Worm (Caenorhabditis elegans) whole organism, young adult: ENCODE data around the gene C53A5.17.

Experiments
- F57C9.4 ChIP-seq: sonication (generic microtip); optimal IDR thresholded peaks from 2 replicates; lab custom pipeline; 2017; ENCODE audit warnings: mild to moderate bottlenecking, missing genetic modification characterization, missing compliant biosample characterization
- Y53G8AR.9 ChIP-seq: fragments of 200-800 bp; sonication (Bioruptor generic); conservative IDR thresholded peaks from 2 replicates; pipeline ENCODE4 v1.3.6; 2022; ENCODE audit warnings: missing genetic modification reagents, missing genetic modification characterization, missing compliant biosample characterization
- him-1 ChIP-seq: sonication (generic microtip); optimal IDR thresholded peaks from 2 replicates; lab custom pipeline; 2016; ENCODE audit warnings: missing genotype, missing genetic modification reagents, missing genetic modification characterization, missing compliant biosample characterization
- nhr-80 ChIP-seq: sonication (generic microtip); optimal IDR thresholded peaks from 2 replicates; lab custom pipeline; 2016; ENCODE audit warnings: missing genetic modification characterization, missing compliant biosample characterization

DNA sequence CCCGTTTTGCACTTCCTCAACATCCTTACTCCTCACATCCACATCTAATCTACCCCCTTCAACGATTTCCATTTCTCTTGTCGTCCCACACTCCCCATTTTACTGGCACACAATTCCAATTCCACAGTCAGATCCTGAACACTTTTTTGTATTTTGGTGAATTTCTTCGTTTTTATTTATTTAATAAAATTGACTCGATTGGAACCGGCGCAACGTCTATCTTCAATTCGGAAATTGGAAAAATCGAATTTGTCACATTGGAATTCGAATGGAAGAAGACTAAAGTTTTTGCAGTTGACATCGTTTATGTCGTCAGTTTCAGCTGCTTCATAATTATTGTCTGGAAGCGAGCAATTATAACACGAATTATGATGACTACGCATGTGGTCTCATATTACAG is 6.3 kb upstream of the C53A5.17 start:
- TF ChIP-seq Y53G8AR.9 (GFP tag; lab: Robert Waterston, UW) (no peak), him-1 (no peak), F57C9.4 (no peak), nhr-80 (no peak)
